Worm (Caenorhabditis elegans) whole organism, L2 larva: ENCODE results near the gene copg-1.

Source experiments
- R02D3.7 ChIP-seq: fragments of 150-350 bp; optimal IDR thresholded peaks from 2 replicates; lab custom pipeline; 2014; ENCODE audit warnings: missing biosample characterization, missing genetic modification characterization
- aly-2 ChIP-seq: fragments of 150-350 bp; optimal IDR thresholded peaks from 2 replicates; lab custom pipeline; 2014; ENCODE audit warnings: missing biosample characterization, missing genetic modification characterization
- egl-27 ChIP-seq: sonication (generic microtip); optimal IDR thresholded peaks from 3 replicates; lab custom pipeline; 2017; ENCODE audit warnings: missing biosample characterization, missing genetic modification reagents, missing genetic modification characterization
- elt-3 ChIP-seq: sonication (generic microtip); optimal IDR thresholded peaks from 2 replicates; lab custom pipeline; 2017; ENCODE audit warnings: missing biosample characterization, missing genetic modification characterization
- lin-39 ChIP-seq: fragments of 150-350 bp; optimal IDR thresholded peaks from 2 replicates; lab custom pipeline; 2014; ENCODE audit warnings: missing biosample characterization, missing genetic modification reagents, missing genetic modification characterization
- lsy-2 ChIP-seq, 2 experiments: fragments of 150-350 bp in 1 of 2; sonication (generic microtip) in 1 of 2; optimal IDR thresholded peaks; 2 replicates each; lab custom pipeline; 2014 to 2017; ENCODE audit warnings: missing biosample characterization in 2 of 2, missing genetic modification characterization in 2 of 2
- nhr-11 ChIP-seq: fragments of 150-350 bp; optimal IDR thresholded peaks from 2 replicates; lab custom pipeline; 2014; ENCODE audit warnings: missing biosample characterization, missing genetic modification characterization
- sma-9 ChIP-seq, 2 experiments: fragments of 150-350 bp in 1 of 2; sonication (generic microtip) in 1 of 2; optimal IDR thresholded peaks; 2 replicates each; lab custom pipeline; 2014 to 2016; ENCODE audit warnings: missing genetic modification characterization in 2 of 2, mild to moderate bottlenecking in 1 of 2, missing biosample characterization in 1 of 2, missing compliant biosample characterization in 1 of 2, missing genetic modification reagents in 1 of 2, moderate library complexity in 1 of 2
- zag-1 ChIP-seq: fragments of 150-350 bp; optimal IDR thresholded peaks from 2 replicates; lab custom pipeline; 2014; ENCODE audit warnings: missing biosample characterization, missing genetic modification characterization

DNA sequence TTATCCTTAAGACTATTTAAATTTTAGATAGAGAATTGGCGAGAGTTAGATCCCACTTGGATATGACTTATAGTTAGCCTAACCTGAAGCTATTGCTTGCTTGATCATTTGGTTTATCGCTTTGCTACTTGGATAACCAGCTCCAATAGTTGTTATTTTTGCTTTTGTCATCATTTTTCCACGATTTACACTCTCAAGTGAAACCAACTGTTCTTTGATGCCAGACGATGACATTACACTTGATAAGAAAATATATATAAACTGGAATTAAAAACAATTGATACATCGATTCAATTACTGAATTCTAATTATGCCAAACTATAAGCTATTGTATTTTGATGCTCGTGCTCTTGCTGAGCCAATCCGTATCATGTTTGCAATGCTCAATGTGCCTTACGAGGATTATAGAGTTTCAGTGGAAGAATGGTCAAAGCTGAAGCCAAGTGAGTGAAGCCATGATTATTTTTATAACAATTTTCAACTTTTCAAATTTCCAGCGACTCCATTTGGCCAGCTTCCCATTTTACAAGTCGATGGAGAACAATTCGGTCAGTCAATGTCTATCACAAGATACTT lies 9.7 kb upstream of the copg-1 start, which contains the start of the genes gst-2, gst-4 and dhs-12:
- TF ChIP-seq nhr-11 (no peak), aly-2 (no peak), lsy-2 (tag; optimal IDR thresholded peaks at IDR 0.05; lab: Kevin White, UChicago) (no peak), sma-9 (GFP tag; optimal IDR thresholded peaks at IDR 0.05; lab: Kevin White, UChicago) (no peak), sma-9 (tag; optimal IDR thresholded peaks at IDR 0.05; lab: Kevin White, UChicago) (no peak), elt-3 (tag; lab: Kevin White, UChicago) (no peak), zag-1 (tag; lab: Kevin White, UChicago) (no peak), egl-27 (tag; lab: Kevin White, UChicago) (no peak), lin-39 (tag; lab: Kevin White, UChicago) (no peak), R02D3.7 (tag; lab: Kevin White, UChicago) (no peak)
